Fruit fly (Drosophila melanogaster) whole organism, wandering third instar larva: ENCODE measurements around the gene sra.
A peak's percentile ranks its signal among the peaks of the same experiment; 100 is the strongest.

Experiments
- Abd-B ChIP-seq: fragments of >200 bp; optimal IDR thresholded peaks from 2 replicates; lab custom pipeline; 2017; ENCODE audit warnings: missing biosample characterization, missing genetic modification characterization
- CG32264 ChIP-seq: fragments of 200-800 bp; sonication (Bioruptor generic); optimal IDR thresholded peaks from 2 replicates; lab custom pipeline; 2016; ENCODE audit warnings: missing biosample characterization, missing genetic modification characterization
- CG9705 ChIP-seq: fragments of 200-800 bp; sonication (Bioruptor generic); optimal IDR thresholded peaks from 2 replicates; lab custom pipeline; 2018; ENCODE audit warnings: missing biosample characterization, mild to moderate bottlenecking, missing genetic modification characterization
- CrebA ChIP-seq: fragments of 200-800 bp; sonication (Bioruptor generic); optimal IDR thresholded peaks from 2 replicates; lab custom pipeline; 2016; ENCODE audit warnings: missing biosample characterization, mild to moderate bottlenecking, missing genetic modification characterization, borderline replicate concordance
- Dfd ChIP-seq: fragments of >200 bp; optimal IDR thresholded peaks from 2 replicates; lab custom pipeline; 2017; ENCODE audit warnings: missing biosample characterization, missing genetic modification characterization
- Dif ChIP-seq: fragments of 200-275, 200-300 bp; sonication (Bioruptor generic); optimal IDR thresholded peaks from 2 replicates; lab custom pipeline; 2018; ENCODE audit warnings: missing biosample characterization, missing genetic modification characterization; ENCODE audit not compliant: partially characterized antibody
- GATAd ChIP-seq: sonication (Bioruptor generic); optimal IDR thresholded peaks from 2 replicates; lab custom pipeline; 2016; ENCODE audit warnings: missing biosample characterization, missing genetic modification characterization
- HLH106 ChIP-seq: fragments of 200-800 bp; optimal IDR thresholded peaks from 3 replicates; lab custom pipeline; 2019; ENCODE audit warnings: missing biosample characterization, mild to moderate bottlenecking, missing genetic modification characterization, moderate library complexity
- Hnf4 ChIP-seq: fragments of 200-800 bp; sonication (Bioruptor generic); optimal IDR thresholded peaks from 2 replicates; lab custom pipeline; 2016; ENCODE audit warnings: missing biosample characterization, mild to moderate bottlenecking, missing genetic modification characterization
- Hr78 ChIP-seq: fragments of >200 bp; optimal IDR thresholded peaks from 2 replicates; lab custom pipeline; 2017; ENCODE audit warnings: missing biosample characterization, missing genetic modification characterization
- Hr83 ChIP-seq: fragments of 200-300 bp; sonication (Bioruptor generic); optimal IDR thresholded peaks from 2 replicates; lab custom pipeline; 2016; ENCODE audit warnings: missing biosample characterization, mild to moderate bottlenecking, missing genetic modification characterization, moderate library complexity; ENCODE audit not compliant: poor library complexity, severe bottlenecking
- Jra ChIP-seq: sonication (Bioruptor generic); optimal IDR thresholded peaks from 2 replicates; lab custom pipeline; 2016; ENCODE audit warnings: missing biosample characterization, missing genetic modification characterization
- Mio ChIP-seq: sonication (Bioruptor generic); optimal IDR thresholded peaks from 2 replicates; lab custom pipeline; 2016; ENCODE audit warnings: missing biosample characterization, missing genetic modification characterization
- Myc ChIP-seq: fragments of >200 bp; optimal IDR thresholded peaks from 2 replicates; lab custom pipeline; 2017
- N ChIP-seq: fragments of >200 bp; optimal IDR thresholded peaks from 2 replicates; lab custom pipeline; 2018; ENCODE audit warnings: missing biosample characterization, missing external identifiers, missing genetic modification characterization
- OdsH ChIP-seq: fragments of 200-800 bp; sonication (Bioruptor generic); optimal IDR thresholded peaks from 2 replicates; lab custom pipeline; 2016; ENCODE audit warnings: missing biosample characterization, mild to moderate bottlenecking, missing genetic modification characterization
- Rel ChIP-seq, 2 experiments: fragments of 200-800 bp; sonication (Bioruptor generic) in 1 of 2; optimal IDR thresholded peaks; 2 replicates in 1 of 2; 3 replicates in 1 of 2; lab custom pipeline; 2016 to 2019; ENCODE audit warnings: mild to moderate bottlenecking in 2 of 2, missing biosample characterization in 2 of 2, missing genetic modification characterization in 2 of 2, moderate library complexity in 1 of 2
- Sp1 ChIP-seq: fragments of 200-800 bp; sonication (Bioruptor generic); optimal IDR thresholded peaks from 3 replicates; lab custom pipeline; 2019; ENCODE audit warnings: missing biosample characterization, mild to moderate bottlenecking, missing genetic modification characterization, moderate library complexity
- Vsx2 ChIP-seq: fragments of 200-300, 225-300 bp; sonication (Bioruptor generic); optimal IDR thresholded peaks from 2 replicates; lab custom pipeline; 2018; ENCODE audit warnings: missing biosample characterization, missing genetic modification characterization; ENCODE audit not compliant: partially characterized antibody
- br ChIP-seq: fragments of 200-800 bp; sonication (Bioruptor generic); optimal IDR thresholded peaks from 2 replicates; lab custom pipeline; 2016; ENCODE audit warnings: missing biosample characterization, missing genetic modification characterization
- brk ChIP-seq: fragments of 200-800 bp; sonication (Bioruptor generic); optimal IDR thresholded peaks from 2 replicates; lab custom pipeline; 2016; ENCODE audit warnings: missing biosample characterization, mild to moderate bottlenecking, missing genetic modification characterization
- dl ChIP-seq, 2 experiments: fragments of 175-275, 200-275 bp in 1 of 2; fragments of 200-275 bp in 1 of 2; sonication (Bioruptor generic); optimal IDR thresholded peaks; lab custom pipeline; 2018; ENCODE audit warnings: mild to moderate bottlenecking in 2 of 2, missing biosample characterization in 2 of 2, missing genetic modification characterization in 2 of 2, moderate library complexity in 2 of 2; ENCODE audit not compliant: partially characterized antibody in 2 of 2, insufficient read depth in 1 of 2
- dmrt93B ChIP-seq: fragments of 200-800 bp; sonication (Bioruptor generic); optimal IDR thresholded peaks from 2 replicates; lab custom pipeline; 2018; ENCODE audit warnings: missing biosample characterization, mild to moderate bottlenecking, missing genetic modification characterization
- dsf ChIP-seq: sonication (Bioruptor generic); optimal IDR thresholded peaks from 2 replicates; lab custom pipeline; 2016; ENCODE audit warnings: missing biosample characterization, missing genetic modification characterization, borderline replicate concordance
- ey ChIP-seq: fragments of 200-800 bp; sonication (Bioruptor generic); optimal IDR thresholded peaks from 2 replicates; lab custom pipeline; 2016; ENCODE audit warnings: missing biosample characterization, missing genetic modification characterization
- foxo ChIP-seq, 2 experiments: fragments of 200-800 bp; sonication (Bioruptor generic); optimal IDR thresholded peaks; 2 replicates in 1 of 2; 3 replicates in 1 of 2; lab custom pipeline; 2016 to 2017; ENCODE audit warnings: missing biosample characterization in 2 of 2, missing genetic modification characterization in 2 of 2
- fru ChIP-seq: fragments of 200-800 bp; sonication (Bioruptor generic); optimal IDR thresholded peaks from 3 replicates; lab custom pipeline; 2016; ENCODE audit warnings: missing biosample characterization, mild to moderate bottlenecking, missing genetic modification characterization
- h ChIP-seq: fragments of 200-800 bp; sonication (Bioruptor generic); optimal IDR thresholded peaks from 3 replicates; lab custom pipeline; 2016; ENCODE audit warnings: missing biosample characterization, mild to moderate bottlenecking, missing genetic modification characterization
- jim ChIP-seq: fragments of 175-275, 200-325 bp; sonication (Bioruptor generic); optimal IDR thresholded peaks from 2 replicates; lab custom pipeline; 2016; ENCODE audit warnings: missing biosample characterization, mild to moderate bottlenecking, missing genetic modification characterization
- lola ChIP-seq: fragments of >200 bp; optimal IDR thresholded peaks from 2 replicates; lab custom pipeline; 2017; ENCODE audit warnings: missing biosample characterization, missing genetic modification characterization
- pan ChIP-seq: fragments of >200 bp; optimal IDR thresholded peaks from 2 replicates; lab custom pipeline; 2017
- psq ChIP-seq: fragments of 200-800 bp; sonication (Bioruptor generic); optimal IDR thresholded peaks from 3 replicates; lab custom pipeline; 2017; ENCODE audit warnings: missing biosample characterization, mild to moderate bottlenecking, missing genetic modification characterization, moderate library complexity
- rgr ChIP-seq: fragments of 200-800 bp; sonication (Bioruptor generic); optimal IDR thresholded peaks from 3 replicates; lab custom pipeline; 2016; ENCODE audit warnings: missing biosample characterization, mild to moderate bottlenecking, missing genetic modification characterization
- sage ChIP-seq: fragments of 200-800 bp; sonication (Bioruptor generic); optimal IDR thresholded peaks from 2 replicates; lab custom pipeline; 2016; ENCODE audit warnings: missing biosample characterization, mild to moderate bottlenecking, missing genetic modification characterization
- sv ChIP-seq: fragments of 200-800 bp; sonication (Bioruptor generic); optimal IDR thresholded peaks from 3 replicates; lab custom pipeline; 2016; ENCODE audit warnings: missing biosample characterization, missing genetic modification characterization
- tai ChIP-seq: sonication (Bioruptor generic); optimal IDR thresholded peaks from 2 replicates; lab custom pipeline; 2016; ENCODE audit warnings: missing biosample characterization, missing genetic modification characterization
- usp ChIP-seq: fragments of >200 bp; optimal IDR thresholded peaks from 2 replicates; lab custom pipeline; 2017; ENCODE audit warnings: missing biosample characterization, missing genetic modification characterization
- woc ChIP-seq: sonication (Bioruptor generic); optimal IDR thresholded peaks from 2 replicates; lab custom pipeline; 2016; ENCODE audit warnings: missing biosample characterization, mild to moderate bottlenecking, missing genetic modification characterization

sra gene

dm6 chr3R:16208106-16208780 is 21.4 kb downstream of the sra start:
- TF ChIP-seq CrebA (GFP tag; lab: Kevin White, UChicago) (peak; percentile 94), jim (GFP tag; lab: Kevin White, UChicago) (peak; percentile 81), dsf (no peak), lola (GFP tag; lab: Kevin White, UChicago) (no peak), sage (GFP tag; lab: Kevin White, UChicago) (peak; percentile 59), OdsH (no peak), brk (GFP tag; lab: Kevin White, UChicago) (peak; percentile 69), Myc (no peak), br (GFP tag; lab: Kevin White, UChicago) (peak; percentile 53), foxo (GFP tag; optimal IDR thresholded peaks at IDR 0.05; lab: Kevin White, UChicago) (peak in 1 of 2 experiments; percentile 56), dmrt93B (peak; percentile 14), Hnf4 (GFP tag; lab: Kevin White, UChicago) (peak; percentile 22), Abd-B (GFP tag; lab: Kevin White, UChicago) (no peak), Rel (GFP tag; optimal IDR thresholded peaks at IDR 0.05; lab: Kevin White, UChicago) (peak; percentile 76), Rel (tag; optimal IDR thresholded peaks at IDR 0.05; lab: Kevin White, UChicago) (peak; percentile 77), pan (no peak), Hr78 (no peak), psq (GFP tag; lab: Kevin White, UChicago) (peak; percentile 90), sv (GFP tag; lab: Kevin White, UChicago) (no peak), Dif (GFP tag; lab: Kevin White, UChicago) (peak; percentile 55), Sp1 (GFP tag; lab: Kevin White, UChicago) (peak; percentile 78), HLH106 (tag; lab: Kevin White, UChicago) (peak; percentile 36), rgr (peak; percentile 34), dl (GFP tag; optimal IDR thresholded peaks at IDR 0.05; lab: Kevin White, UChicago; ENCODE audit: insufficient read depth in 1 of 2, partially characterized antibody in 2 of 2) (peak; percentile 12 to 54), Vsx2 (peak; percentile 86), Dfd (GFP tag; lab: Kevin White, UChicago) (no peak), ey (GFP tag; lab: Kevin White, UChicago) (peak; percentile 2)

- TF ChIP-seq foxo (GFP tag; optimal IDR thresholded peaks at IDR 0.05; lab: Kevin White, UChicago) (peak in 1 of 2 experiments; percentile 58), Sp1 (GFP tag; lab: Kevin White, UChicago) (peak; percentile 64), tai (GFP tag; lab: Kevin White, UChicago) (no peak), sv (GFP tag; lab: Kevin White, UChicago) (no peak), rgr (peak; percentile 37), Mio (GFP tag; lab: Kevin White, UChicago) (no peak), HLH106 (tag; lab: Kevin White, UChicago) (peak; percentile 54), dmrt93B (peak; percentile 47), Vsx2 (no peak), h (GFP tag; lab: Kevin White, UChicago) (peak; percentile 14), CrebA (GFP tag; lab: Kevin White, UChicago) (no peak), lola (GFP tag; lab: Kevin White, UChicago) (no peak), N (GFP tag; lab: Kevin White, UChicago) (no peak), sage (GFP tag; lab: Kevin White, UChicago) (no peak), psq (GFP tag; lab: Kevin White, UChicago) (peak; percentile 5), Myc (no peak), Rel (GFP tag; optimal IDR thresholded peaks at IDR 0.05; lab: Kevin White, UChicago) (no peak), Rel (tag; optimal IDR thresholded peaks at IDR 0.05; lab: Kevin White, UChicago) (no peak), brk (GFP tag; lab: Kevin White, UChicago) (no peak), GATAd (GFP tag; lab: Kevin White, UChicago) (no peak), OdsH (peak; percentile 60), dl (GFP tag; optimal IDR thresholded peaks at IDR 0.05; lab: Kevin White, UChicago; ENCODE audit: insufficient read depth in 1 of 2, partially characterized antibody in 2 of 2) (no peak), Hr83 (no peak), Hnf4 (GFP tag; lab: Kevin White, UChicago) (peak; percentile 48), Hr78 (no peak), woc (peak; percentile 61), CG9705 (GFP tag; lab: Kevin White, UChicago) (no peak), Abd-B (GFP tag; lab: Kevin White, UChicago) (no peak), usp (GFP tag; lab: Kevin White, UChicago) (no peak), CG32264 (GFP tag; lab: Kevin White, UChicago) (no peak), fru (GFP tag; lab: Kevin White, UChicago) (peak; percentile 39), Jra (GFP tag; lab: Kevin White, UChicago) (no peak), Dif (GFP tag; lab: Kevin White, UChicago) (no peak), jim (GFP tag; lab: Kevin White, UChicago) (peak; percentile 33), Dfd (GFP tag; lab: Kevin White, UChicago) (no peak), ey (GFP tag; lab: Kevin White, UChicago) (peak; percentile 14), br (GFP tag; lab: Kevin White, UChicago) (peak; percentile 19), dsf (no peak), pan (no peak)
Measured at dm6 chr3R:16208924-16209713, 22.3 kb downstream of the sra start.
